Worm (Caenorhabditis elegans): Measurements from ENCODE around the gene K04C1.3.

K04C1.3 gene

DNA sequence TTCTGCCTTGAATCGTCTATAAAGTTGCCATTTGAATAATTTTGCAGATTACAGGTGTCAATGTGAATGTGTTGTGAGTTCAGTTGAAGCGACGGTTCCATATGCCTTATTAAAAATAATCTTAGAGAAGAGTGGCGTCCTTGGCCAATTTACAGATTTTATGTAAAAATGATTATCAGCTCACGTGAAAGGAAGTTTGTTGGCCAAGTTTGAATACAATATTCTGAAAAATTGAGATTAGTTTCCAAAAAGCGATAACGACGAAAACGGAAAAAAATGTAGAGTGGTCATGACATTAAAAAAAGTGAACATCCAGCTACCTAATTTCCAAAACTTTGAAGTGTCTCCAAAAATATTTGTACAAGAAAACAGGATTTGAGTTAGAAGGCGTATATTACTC is 11.8 kb upstream of the K04C1.3 start, which contains the start of gene E02H4.5:
Gene E02H4.5, minus strand, starts transcription at position 101 of the 400 bp plus-strand sequence.
- TF ChIP-seq ztf-23 (GFP tag; IDR thresholded peaks at IDR 0.05), result no peak

DNA sequence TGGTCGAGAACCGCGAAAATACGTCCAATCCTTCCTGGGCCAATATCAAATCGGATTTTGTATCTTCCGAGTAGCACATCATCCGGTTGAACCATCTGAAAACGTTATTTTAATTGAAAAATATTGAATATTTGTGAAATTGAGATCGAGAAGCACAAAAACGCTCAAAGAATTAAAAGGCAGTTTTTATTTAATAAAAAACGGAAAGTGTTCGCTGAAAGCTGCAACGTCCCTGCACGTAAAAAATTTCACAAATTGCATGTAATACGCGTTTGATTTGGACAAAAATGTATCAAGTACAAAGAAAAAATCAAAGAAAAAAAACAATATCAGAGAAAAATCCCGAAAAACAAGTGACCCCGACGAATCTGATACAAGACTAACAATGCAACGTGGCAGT is 8.8 kb upstream of the K04C1.3 start, which contains the start of gene E02H4.6:
Gene E02H4.6, minus strand, starts transcription at position 101 of the 400 bp plus-strand sequence.
- TF ChIP-seq T22C8.4 (GFP tag; IDR thresholded peaks at IDR 0.05) (no peak), klf-2 (GFP tag; conservative IDR thresholded peaks at IDR 0.05) (no peak), tab-1 (GFP tag; IDR thresholded peaks at IDR 0.05) (no peak), cog-1 (tag; optimal IDR thresholded peaks at IDR 0.05) (no peak), ref-1 (GFP tag; conservative IDR thresholded peaks at IDR 0.05) (no peak), ztf-29 (GFP tag; IDR thresholded peaks at IDR 0.05) (no peak), med-1 (GFP tag; optimal IDR thresholded peaks at IDR 0.05; ENCODE audit: insufficient read depth) (no peak), flt-1 (GFP tag; IDR thresholded peaks at IDR 0.05) (no peak), ztf-23 (GFP tag; IDR thresholded peaks at IDR 0.05) (no peak)

DNA sequence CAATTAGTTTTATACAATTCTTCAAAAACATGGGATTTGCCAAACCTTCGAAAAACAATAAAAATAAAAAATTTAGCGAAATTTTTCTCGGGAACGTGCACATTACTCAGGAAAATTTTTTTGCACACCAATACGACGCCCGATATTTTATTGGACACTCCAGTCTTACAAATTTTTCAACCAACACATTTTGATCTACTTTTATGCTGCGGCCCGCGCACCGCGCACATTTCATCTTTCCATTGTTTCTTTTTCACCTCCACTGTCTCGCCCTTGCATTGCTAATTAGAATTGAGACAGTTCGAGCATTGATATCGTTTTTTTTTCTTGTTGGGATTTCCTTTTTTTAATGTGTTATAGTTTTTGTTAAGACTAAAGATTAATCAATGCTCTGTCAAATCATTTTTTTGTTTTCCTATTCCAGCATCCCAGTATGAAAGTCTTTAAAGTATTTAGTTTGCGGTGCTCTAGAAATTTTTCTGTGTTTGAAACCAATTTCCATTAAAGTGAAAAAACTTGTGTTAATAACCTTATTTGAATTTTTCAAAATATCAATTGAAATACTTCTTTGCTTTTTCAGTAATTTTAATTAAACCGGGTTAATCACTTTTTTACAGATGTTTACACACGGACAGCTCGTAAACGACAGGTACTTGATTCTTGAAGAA is 4.4 kb upstream of the K04C1.3 start, which contains the start of gene K04C1.5:
Gene K04C1.5, plus strand, starts transcription at position 618 of the 668 bp plus-strand sequence.
- no peak for TF ChIP-seq klf-2 (GFP tag; conservative IDR thresholded peaks at IDR 0.05)
- no peak for TF ChIP-seq flt-1 (GFP tag; IDR thresholded peaks at IDR 0.05)
- TF ChIP-seq ztf-29 (GFP tag; IDR thresholded peaks at IDR 0.05), result no peak
- no peak for TF ChIP-seq ztf-23 (GFP tag; IDR thresholded peaks at IDR 0.05)
- TF ChIP-seq med-1 (GFP tag; optimal IDR thresholded peaks at IDR 0.05; ENCODE audit: insufficient read depth), result no peak
- no peak for TF ChIP-seq tab-1 (GFP tag; IDR thresholded peaks at IDR 0.05)
- TF ChIP-seq T22C8.4 (GFP tag; IDR thresholded peaks at IDR 0.05), result no peak
- TF ChIP-seq ref-1 (GFP tag; conservative IDR thresholded peaks at IDR 0.05), result no peak
- TF ChIP-seq cog-1 (tag; optimal IDR thresholded peaks at IDR 0.05), result no peak

DNA sequence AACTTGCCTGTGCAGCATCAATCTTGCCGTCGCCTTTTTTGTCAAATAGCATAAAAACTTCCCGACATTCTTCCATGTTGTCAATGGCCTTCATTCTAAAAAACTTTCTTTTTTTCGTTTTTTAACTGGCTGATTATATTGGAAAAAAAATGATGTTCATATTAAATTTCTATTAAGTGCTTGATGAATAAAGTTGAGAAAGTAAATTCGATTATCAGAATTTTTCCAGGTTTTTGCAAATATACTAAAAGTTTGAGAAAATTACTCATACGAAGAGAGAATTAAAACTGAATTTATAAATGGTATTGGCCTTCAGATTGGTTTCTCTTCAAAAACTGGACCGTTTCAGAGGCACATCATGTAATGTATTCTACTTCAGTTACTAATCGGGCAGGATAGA is 3.3 kb upstream of the K04C1.3 start, which contains the start of gene mlc-6:
Gene mlc-6, minus strand, starts transcription at position 101 of the 400 bp plus-strand sequence.
- TF ChIP-seq flt-1 (GFP tag; IDR thresholded peaks at IDR 0.05), result no peak
- TF ChIP-seq klf-2 (GFP tag; conservative IDR thresholded peaks at IDR 0.05), result no peak
- TF ChIP-seq ztf-23 (GFP tag; IDR thresholded peaks at IDR 0.05), result no peak
- TF ChIP-seq T22C8.4 (GFP tag; IDR thresholded peaks at IDR 0.05), result no peak
- TF ChIP-seq tab-1 (GFP tag; IDR thresholded peaks at IDR 0.05), result no peak
- TF ChIP-seq ztf-29 (GFP tag; IDR thresholded peaks at IDR 0.05), result no peak
- no peak for TF ChIP-seq ref-1 (GFP tag; conservative IDR thresholded peaks at IDR 0.05)
- TF ChIP-seq cog-1 (tag; optimal IDR thresholded peaks at IDR 0.05), result no peak
- no peak for TF ChIP-seq med-1 (GFP tag; optimal IDR thresholded peaks at IDR 0.05; ENCODE audit: insufficient read depth)

DNA sequence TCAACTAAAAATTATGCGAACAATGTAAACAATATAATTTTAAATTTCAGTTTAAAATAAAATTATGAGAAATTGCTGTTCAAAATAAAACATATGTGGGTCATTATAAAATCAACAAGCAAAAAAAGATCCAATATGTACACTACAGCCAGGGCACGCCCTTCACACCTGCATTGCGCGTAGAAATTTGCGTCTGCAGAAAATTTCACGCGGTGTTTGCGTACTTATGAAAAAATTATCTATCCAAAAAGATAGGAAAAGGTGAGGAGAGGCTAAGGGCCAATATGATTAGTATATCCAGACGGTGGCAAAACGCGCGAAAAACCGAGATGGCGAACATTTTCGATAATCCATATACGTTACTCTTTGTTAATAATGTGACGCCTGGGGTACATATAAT is 1.3 kb upstream of the K04C1.3 start:
- TF ChIP-seq tab-1 (GFP tag; IDR thresholded peaks at IDR 0.05), result no peak
- TF ChIP-seq cog-1 (tag; optimal IDR thresholded peaks at IDR 0.05), result no peak
- TF ChIP-seq T22C8.4 (GFP tag; IDR thresholded peaks at IDR 0.05), result no peak
- TF ChIP-seq med-1 (GFP tag; optimal IDR thresholded peaks at IDR 0.05; ENCODE audit: insufficient read depth), result no peak
- TF ChIP-seq flt-1 (GFP tag; IDR thresholded peaks at IDR 0.05), result no peak
- TF ChIP-seq ztf-23 (GFP tag; IDR thresholded peaks at IDR 0.05), result no peak
- no peak for TF ChIP-seq ztf-29 (GFP tag; IDR thresholded peaks at IDR 0.05)
- TF ChIP-seq ref-1 (GFP tag; conservative IDR thresholded peaks at IDR 0.05), result no peak
- no peak for TF ChIP-seq klf-2 (GFP tag; conservative IDR thresholded peaks at IDR 0.05)

DNA sequence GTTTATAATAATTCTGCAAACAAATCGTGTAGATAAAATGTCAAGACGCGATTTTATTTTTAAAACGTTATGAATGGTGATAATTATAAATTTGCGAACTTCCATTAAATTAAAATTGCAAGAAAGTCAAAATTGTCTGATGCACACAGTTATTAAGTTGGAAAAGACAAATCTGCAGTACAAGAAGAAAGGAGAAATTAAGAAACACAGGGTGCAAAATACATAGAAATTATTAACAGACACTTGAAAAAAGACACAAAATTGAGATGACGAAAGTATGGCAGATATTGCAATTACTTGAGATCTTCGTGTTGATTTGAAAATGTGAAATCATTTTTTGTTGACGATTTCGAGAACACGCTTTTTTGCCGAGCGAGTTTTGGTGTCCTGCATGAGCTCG is 1.7 kb downstream of the K04C1.3 start:
- TF ChIP-seq tab-1 (GFP tag; IDR thresholded peaks at IDR 0.05) (no peak), ztf-23 (GFP tag; IDR thresholded peaks at IDR 0.05) (no peak), ztf-29 (GFP tag; IDR thresholded peaks at IDR 0.05) (no peak), med-1 (GFP tag; optimal IDR thresholded peaks at IDR 0.05; ENCODE audit: insufficient read depth) (no peak), flt-1 (GFP tag; IDR thresholded peaks at IDR 0.05) (no peak)

DNA sequence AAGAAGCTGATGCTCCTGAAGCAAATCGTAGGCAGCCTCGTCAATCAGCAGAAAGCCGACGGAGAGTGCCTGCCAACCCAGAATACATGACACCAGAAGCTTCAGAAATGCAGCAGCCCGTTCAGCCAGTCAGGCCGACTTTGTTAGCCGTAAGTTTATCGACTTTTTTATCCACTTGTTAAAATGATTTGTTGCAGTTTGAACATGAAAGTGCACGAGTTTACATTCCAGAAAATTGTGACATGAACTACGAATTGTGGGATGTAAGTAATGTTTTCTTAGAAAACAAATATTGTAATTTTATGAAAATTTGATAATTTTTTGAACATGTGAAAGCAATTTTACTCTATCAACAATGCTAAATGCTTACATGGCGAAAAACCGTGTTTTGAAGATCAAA is 3.0 kb downstream of the K04C1.3 start:
- TF ChIP-seq ztf-23 (GFP tag; IDR thresholded peaks at IDR 0.05), result no peak
- TF ChIP-seq ztf-29 (GFP tag; IDR thresholded peaks at IDR 0.05), result no peak
- no peak for TF ChIP-seq ref-1 (GFP tag; conservative IDR thresholded peaks at IDR 0.05)
- TF ChIP-seq med-1 (GFP tag; optimal IDR thresholded peaks at IDR 0.05; ENCODE audit: insufficient read depth), result no peak
- TF ChIP-seq flt-1 (GFP tag; IDR thresholded peaks at IDR 0.05), result no peak
- no peak for TF ChIP-seq T22C8.4 (GFP tag; IDR thresholded peaks at IDR 0.05)
- no peak for TF ChIP-seq cog-1 (tag; optimal IDR thresholded peaks at IDR 0.05)
- no peak for TF ChIP-seq tab-1 (GFP tag; IDR thresholded peaks at IDR 0.05)
- no peak for TF ChIP-seq klf-2 (GFP tag; conservative IDR thresholded peaks at IDR 0.05)

DNA sequence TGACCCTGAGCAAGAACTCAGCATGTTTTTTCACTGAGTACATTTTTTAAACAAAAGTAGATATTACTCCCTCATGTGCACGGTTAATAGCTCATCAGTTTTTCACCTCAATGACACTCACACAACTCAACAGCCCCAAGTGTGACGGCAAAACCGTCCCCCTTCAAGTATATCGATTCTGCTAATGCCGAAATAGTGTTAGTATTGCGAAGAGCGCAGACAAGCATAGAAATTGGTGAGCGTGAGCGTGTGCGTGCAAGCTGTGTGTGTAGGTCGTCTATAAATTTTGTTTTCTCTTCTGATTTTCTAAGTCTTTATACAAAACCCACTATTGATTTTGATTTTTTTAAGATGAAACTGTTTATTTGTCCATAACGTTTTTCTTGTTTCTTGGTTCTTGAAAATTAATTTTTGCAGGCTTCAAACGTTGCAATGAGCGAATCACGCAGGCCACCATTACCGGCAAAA is 4.9 kb downstream of the K04C1.3 start, which contains the start of gene K04C1.2:
Gene K04C1.2, plus strand, starts transcription at position 418 of the 468 bp plus-strand sequence.
- peak; percentile 77 for TF ChIP-seq T22C8.4 (GFP tag; IDR thresholded peaks at IDR 0.05)
- no peak for TF ChIP-seq cog-1 (tag; optimal IDR thresholded peaks at IDR 0.05)
- TF ChIP-seq flt-1 (GFP tag; IDR thresholded peaks at IDR 0.05), result 0 out of 2 replicates have a peak, but pooled peaks have one; percentile 29
- TF ChIP-seq ztf-29 (GFP tag; IDR thresholded peaks at IDR 0.05), result no peak
- TF ChIP-seq klf-2 (GFP tag; conservative IDR thresholded peaks at IDR 0.05), result no peak
- TF ChIP-seq ref-1 (GFP tag; conservative IDR thresholded peaks at IDR 0.05), result no peak

DNA sequence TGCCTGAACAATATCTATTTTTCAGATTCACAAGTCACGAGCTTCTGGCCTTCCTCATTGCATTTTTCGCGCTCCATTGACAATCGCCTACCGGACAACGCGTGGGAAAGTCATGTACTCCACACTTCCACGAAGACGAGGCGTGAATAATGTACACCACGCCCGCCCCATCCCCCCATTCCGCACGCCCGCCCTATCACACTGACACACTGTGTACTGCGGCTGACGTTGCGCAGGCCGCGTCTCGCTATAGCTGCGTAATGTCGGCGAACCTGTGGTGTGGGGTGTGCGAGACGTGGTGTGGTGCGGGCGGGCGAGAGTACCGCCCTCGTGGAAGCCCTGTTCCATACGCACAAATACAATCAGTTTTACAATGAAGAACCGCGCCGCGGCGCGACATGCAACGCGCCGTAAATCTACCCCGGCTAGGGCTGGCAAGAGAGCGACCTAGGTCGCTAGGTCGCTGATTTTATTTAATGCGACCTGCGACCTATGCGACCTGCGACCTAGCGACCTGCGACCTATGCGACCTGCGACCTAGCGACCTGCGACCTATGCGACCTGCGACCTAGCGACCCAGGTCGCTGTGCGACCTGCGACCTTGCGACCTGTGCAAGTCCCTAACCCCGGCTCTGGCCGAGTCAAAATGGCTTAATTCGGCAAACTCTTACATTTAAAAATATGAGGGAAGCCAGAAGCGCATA is 6.9 kb downstream of the K04C1.3 start:
- TF ChIP-seq ztf-23 (GFP tag; IDR thresholded peaks at IDR 0.05), result no peak
- 0 out of 2 replicates have a peak, but pooled peaks have one; percentile 21 for TF ChIP-seq tab-1 (GFP tag; IDR thresholded peaks at IDR 0.05)

DNA sequence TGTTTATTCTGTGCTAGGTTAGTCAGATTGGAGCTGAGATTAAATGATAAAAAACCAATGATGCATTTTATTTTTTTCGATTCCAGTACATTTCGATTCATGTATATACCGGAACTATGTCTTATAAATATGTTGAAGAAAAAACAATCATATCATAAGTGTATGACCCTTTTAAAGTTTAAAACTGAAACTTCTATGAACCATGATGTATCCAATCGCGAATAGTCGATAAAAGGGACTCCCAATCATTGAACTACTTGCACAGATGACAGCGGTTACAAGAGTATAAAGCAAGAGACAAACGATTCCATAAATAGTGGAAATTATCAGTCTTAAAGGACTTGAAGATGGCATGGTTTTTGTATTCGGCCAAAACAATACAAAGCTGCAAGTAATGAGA is 8.3 kb downstream of the K04C1.3 start, which contains the start of gene srg-37:
Gene srg-37, minus strand, starts transcription at position 101 of the 400 bp plus-strand sequence.
- no peak for TF ChIP-seq ztf-23 (GFP tag; IDR thresholded peaks at IDR 0.05)
- TF ChIP-seq T22C8.4 (GFP tag; IDR thresholded peaks at IDR 0.05), result no peak
- TF ChIP-seq klf-2 (GFP tag; conservative IDR thresholded peaks at IDR 0.05), result no peak
- TF ChIP-seq ztf-29 (GFP tag; IDR thresholded peaks at IDR 0.05), result no peak
- TF ChIP-seq cog-1 (tag; optimal IDR thresholded peaks at IDR 0.05), result no peak
- TF ChIP-seq tab-1 (GFP tag; IDR thresholded peaks at IDR 0.05), result no peak
- no peak for TF ChIP-seq flt-1 (GFP tag; IDR thresholded peaks at IDR 0.05)
- TF ChIP-seq ref-1 (GFP tag; conservative IDR thresholded peaks at IDR 0.05), result no peak
- no peak for TF ChIP-seq med-1 (GFP tag; optimal IDR thresholded peaks at IDR 0.05; ENCODE audit: insufficient read depth)

Data from whole organism, midembryonic.